Worm (Caenorhabditis elegans) whole organism, L2 larva: Measurements from ENCODE around the gene ZK809.9.

Source experiments
- ama-1 ChIP-seq: fragments of 150-350 bp; optimal IDR thresholded peaks from 2 replicates; lab custom pipeline; 2018; ENCODE audit warnings: inconsistent platforms
- ceh-82 ChIP-seq: fragments of 150-350 bp; optimal IDR thresholded peaks from 2 replicates; lab custom pipeline; 2014; ENCODE audit warnings: missing biosample characterization, missing genetic modification characterization

ce11 chrIV:11655370-11655769 lies 9.7 kb upstream of the ZK809.9 start, which contains the start of gene ent-1:
- TF ChIP-seq ama-1 (lab: Kevin White, UChicago) (no peak), ceh-82 (tag; lab: Kevin White, UChicago) (no peak)
